Worm (Caenorhabditis elegans) whole organism, L3 larva: Measurements from ENCODE around the gene C09F5.1.
A peak's percentile ranks its signal among the peaks of the same experiment; 100 is the strongest.

Experiments used
- R02D3.7 ChIP-seq: fragments of 150-350 bp; optimal IDR thresholded peaks from 2 replicates; lab custom pipeline; 2014; ENCODE audit warnings: missing biosample characterization, missing genetic modification characterization
- ZK546.5 ChIP-seq: sonication (generic microtip); optimal IDR thresholded peaks from 2 replicates; lab custom pipeline; 2017; ENCODE audit warnings: missing biosample characterization, missing genetic modification characterization
- ama-1 ChIP-seq: fragments of 150-350 bp; optimal IDR thresholded peaks from 2 replicates; lab custom pipeline; 2018
- ceh-28 ChIP-seq: fragments of 150-350 bp; optimal IDR thresholded peaks from 2 replicates; lab custom pipeline; 2014; ENCODE audit warnings: missing biosample characterization, missing genetic modification reagents, missing genetic modification characterization
- ceh-82 ChIP-seq: fragments of 150-350 bp; optimal IDR thresholded peaks from 2 replicates; lab custom pipeline; 2014; ENCODE audit warnings: missing biosample characterization, missing genetic modification characterization
- ceh-9 ChIP-seq: sonication (generic microtip); optimal IDR thresholded peaks from 2 replicates; lab custom pipeline; 2018; ENCODE audit warnings: missing biosample characterization, missing genetic modification characterization
- egl-27 ChIP-seq: sonication (generic microtip); optimal IDR thresholded peaks from 4 replicates; lab custom pipeline; 2017; ENCODE audit warnings: missing biosample characterization, missing genetic modification reagents, missing genetic modification characterization
- egl-5 ChIP-seq: fragments of 150-350 bp; optimal IDR thresholded peaks from 2 replicates; lab custom pipeline; 2017; ENCODE audit warnings: missing biosample characterization, missing genetic modification reagents, missing genetic modification characterization, inconsistent platforms
- elt-1 ChIP-seq: fragments of 150-350 bp; optimal IDR thresholded peaks from 2 replicates; lab custom pipeline; 2014; ENCODE audit warnings: missing biosample characterization, missing genetic modification characterization
- elt-2 ChIP-seq: sonication (generic microtip); optimal IDR thresholded peaks from 2 replicates; lab custom pipeline; 2016; ENCODE audit warnings: missing genetic modification reagents, mild to moderate bottlenecking, missing genetic modification characterization, missing compliant biosample characterization
- elt-3 ChIP-seq, 3 experiments: fragments of 150-350 bp in 1 of 3; sonication (generic microtip) in 2 of 3; optimal IDR thresholded peaks; 2 replicates in 2 of 3; 4 replicates in 1 of 3; lab custom pipeline; 2014 to 2017; ENCODE audit warnings: missing biosample characterization in 3 of 3, missing genetic modification characterization in 3 of 3
- fkh-10 ChIP-seq: sonication (generic microtip); optimal IDR thresholded peaks from 2 replicates; lab custom pipeline; 2017; ENCODE audit warnings: missing biosample characterization, missing genetic modification reagents, missing genetic modification characterization
- fos-1 ChIP-seq: fragments of 150-350 bp; optimal IDR thresholded peaks from 2 replicates; lab custom pipeline; 2014; ENCODE audit warnings: missing biosample characterization, missing genetic modification characterization
- hmg-11 ChIP-seq: sonication (generic microtip); optimal IDR thresholded peaks from 2 replicates; lab custom pipeline; 2016; ENCODE audit warnings: missing genetic modification characterization, missing compliant biosample characterization
- jun-1 ChIP-seq: fragments of 150-350 bp; optimal IDR thresholded peaks from 2 replicates; lab custom pipeline; 2014; ENCODE audit warnings: missing biosample characterization, missing genetic modification reagents, missing genetic modification characterization
- lin-39 ChIP-seq: fragments of 150-350 bp; optimal IDR thresholded peaks from 2 replicates; lab custom pipeline; 2018; ENCODE audit warnings: missing biosample characterization, missing genetic modification reagents, missing genetic modification characterization
- lsy-12 ChIP-seq: sonication (generic microtip); optimal IDR thresholded peaks from 2 replicates; lab custom pipeline; 2016; ENCODE audit warnings: mild to moderate bottlenecking, missing genetic modification characterization, missing compliant biosample characterization
- mdl-1 ChIP-seq: fragments of 150-350 bp; optimal IDR thresholded peaks from 2 replicates; lab custom pipeline; 2014; ENCODE audit warnings: missing biosample characterization, missing genetic modification characterization
- nfya-1 ChIP-seq: sonication (generic microtip); optimal IDR thresholded peaks from 2 replicates; lab custom pipeline; 2017; ENCODE audit warnings: missing genetic modification characterization, mild to moderate bottlenecking, missing compliant biosample characterization, antibody characterized with exemption, moderate library complexity; ENCODE audit not compliant: insufficient read depth
- nhr-23 ChIP-seq: fragments of 150-350 bp; optimal IDR thresholded peaks from 2 replicates; lab custom pipeline; 2014; ENCODE audit warnings: missing biosample characterization, missing genetic modification reagents, missing genetic modification characterization
- nhr-25 ChIP-seq: sonication (generic microtip); optimal IDR thresholded peaks from 2 replicates; lab custom pipeline; 2017; ENCODE audit warnings: missing biosample characterization, missing genetic modification characterization
- nhr-77 ChIP-seq: fragments of 150-350 bp; optimal IDR thresholded peaks from 2 replicates; lab custom pipeline; 2014; ENCODE audit warnings: missing biosample characterization, missing genetic modification characterization
- pha-4 ChIP-seq: fragments of 150-350 bp; optimal IDR thresholded peaks from 2 replicates; lab custom pipeline; 2014; ENCODE audit warnings: missing biosample characterization, missing genetic modification reagents, missing genetic modification characterization
- pqm-1 ChIP-seq: fragments of 150-350 bp; optimal IDR thresholded peaks from 2 replicates; lab custom pipeline; 2017; ENCODE audit warnings: missing biosample characterization, missing genetic modification characterization, inconsistent platforms
- sea-2 ChIP-seq: fragments of 150-350 bp; sonication (generic microtip); optimal IDR thresholded peaks from 4 replicates; lab custom pipeline; 2014; ENCODE audit warnings: missing biosample characterization, missing genetic modification reagents, missing genetic modification characterization
- snpc-4 ChIP-seq: fragments of 150-350 bp; optimal IDR thresholded peaks from 2 replicates; lab custom pipeline; 2014; ENCODE audit warnings: missing biosample characterization, missing genetic modification characterization
- tbx-2 ChIP-seq: sonication (generic microtip); optimal IDR thresholded peaks from 2 replicates; lab custom pipeline; 2016; ENCODE audit warnings: mild to moderate bottlenecking, missing genetic modification characterization, missing compliant biosample characterization
- unc-39 ChIP-seq: sonication (generic microtip); optimal IDR thresholded peaks from 4 replicates; lab custom pipeline; 2017; ENCODE audit warnings: missing biosample characterization, missing genetic modification characterization
- unc-62 ChIP-seq: fragments of 150-350 bp; sonication (generic microtip); optimal IDR thresholded peaks from 4 replicates; lab custom pipeline; 2014; ENCODE audit warnings: missing biosample characterization, missing genetic modification reagents, missing genetic modification characterization
- ztf-11 ChIP-seq: fragments of 150-350 bp; optimal IDR thresholded peaks from 2 replicates; lab custom pipeline; 2014; ENCODE audit warnings: missing biosample characterization, missing genetic modification characterization
- ztf-4 ChIP-seq: fragments of 150-350 bp; optimal IDR thresholded peaks from 2 replicates; lab custom pipeline; 2014; ENCODE audit warnings: missing biosample characterization, missing genetic modification characterization

C09F5.1 gene

ce11 chrIII:650539-650938 lies 8.0 kb upstream of the C09F5.1 start:
- TF ChIP-seq ZK546.5 (tag; lab: Kevin White, UChicago), result no peak
- no peak for TF ChIP-seq elt-2
- TF ChIP-seq elt-1, result no peak
- TF ChIP-seq ama-1 (lab: Kevin White, UChicago), result no peak
- TF ChIP-seq nhr-25 (tag; lab: Kevin White, UChicago), result peak; percentile 57
- no peak for TF ChIP-seq ztf-11 (tag; lab: Kevin White, UChicago)
- TF ChIP-seq, all 47 proteins: peak for 1

DNA sequence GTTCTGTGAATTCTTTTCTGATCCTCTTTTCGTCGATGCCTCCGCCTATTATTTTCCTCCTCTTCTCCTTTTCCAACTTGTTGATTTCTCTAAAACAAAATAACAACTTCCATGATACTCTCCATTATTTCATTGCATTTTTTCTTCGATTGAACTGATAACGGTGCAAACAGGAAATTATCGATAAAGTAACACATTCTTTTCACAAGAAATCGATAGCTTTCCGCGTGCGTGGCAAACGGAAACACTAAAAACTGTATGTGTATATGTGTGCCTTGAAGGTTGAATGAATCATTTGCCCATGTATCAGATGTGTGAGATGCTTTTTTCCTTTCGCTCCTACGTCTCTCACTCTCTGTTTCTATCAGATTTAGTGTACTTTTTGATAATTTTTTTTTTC lies 6.9 kb upstream of the C09F5.1 start:
- TF ChIP-seq ceh-82 (tag; lab: Kevin White, UChicago) (no peak), jun-1 (tag; lab: Kevin White, UChicago) (peak; percentile 54), egl-5 (no peak), fos-1 (tag; lab: Kevin White, UChicago) (no peak), fkh-10 (GFP tag; lab: Kevin White, UChicago) (no peak), tbx-2 (tag; lab: Kevin White, UChicago) (no peak), nhr-77 (no peak), R02D3.7 (tag; lab: Kevin White, UChicago) (no peak), ama-1 (lab: Kevin White, UChicago) (no peak), ceh-28 (tag; lab: Kevin White, UChicago) (peak; percentile 52), nfya-1 (no peak), ztf-11 (tag; lab: Kevin White, UChicago) (no peak), lin-39 (tag; lab: Kevin White, UChicago) (no peak), snpc-4 (no peak), elt-2 (peak; percentile 71), pqm-1 (peak; percentile 76), hmg-11 (no peak), sea-2 (GFP tag; lab: Kevin White, UChicago) (no peak), ceh-9 (no peak), egl-27 (tag; lab: Kevin White, UChicago) (no peak), nhr-25 (tag; lab: Kevin White, UChicago) (peak; percentile 48)

DNA sequence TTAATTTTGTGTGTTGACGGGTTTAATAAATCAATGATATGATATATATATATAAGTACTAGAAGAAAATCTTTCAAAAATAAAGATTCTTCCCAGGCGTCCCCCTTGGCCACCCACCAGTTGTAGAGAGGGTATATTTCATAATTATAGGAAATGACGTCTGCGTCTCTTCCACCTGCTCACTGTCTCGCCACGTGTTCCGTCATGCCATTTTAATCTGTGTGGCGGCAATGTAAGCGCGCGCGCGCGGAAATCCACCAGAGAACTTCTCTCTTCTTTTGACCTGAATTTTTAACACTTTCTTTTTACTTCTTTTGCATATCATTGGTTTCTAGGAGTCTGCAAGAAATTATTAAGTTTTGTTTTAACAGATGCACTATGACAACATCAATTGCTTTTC lies 4.1 kb upstream of the C09F5.1 start:
- TF ChIP-seq hmg-11 (no peak), jun-1 (tag; lab: Kevin White, UChicago) (no peak), pha-4 (tag; lab: Kevin White, UChicago) (no peak), elt-2 (no peak), lsy-12 (tag; lab: Kevin White, UChicago) (no peak), elt-3 (tag; optimal IDR thresholded peaks at IDR 0.05; lab: Kevin White, UChicago) (no peak), ztf-4 (tag; lab: Kevin White, UChicago) (no peak), nhr-23 (tag; lab: Kevin White, UChicago) (peak; percentile 52), ceh-28 (tag; lab: Kevin White, UChicago) (no peak)

DNA sequence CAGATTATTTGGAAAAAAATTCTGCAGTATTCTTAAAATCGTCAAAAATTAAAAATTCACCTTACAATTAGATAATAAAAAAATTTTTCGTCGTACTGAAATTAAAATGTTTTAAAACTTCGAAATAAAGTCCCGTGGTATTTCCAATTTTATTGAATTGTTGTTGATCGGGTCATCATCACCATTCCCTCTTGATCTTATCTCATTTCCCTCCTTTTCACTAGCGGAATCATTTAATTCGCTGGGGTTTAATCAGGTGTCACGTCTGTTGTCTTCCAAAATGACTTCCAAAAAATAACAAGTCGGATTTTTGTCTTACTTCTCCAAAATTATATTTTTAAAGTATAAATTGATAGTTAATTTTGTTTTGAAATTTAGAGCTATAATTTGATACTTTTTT lies 1.8 kb upstream of the C09F5.1 start:
- no peak for TF ChIP-seq mdl-1 (tag; lab: Kevin White, UChicago)
- peak; percentile 56 for TF ChIP-seq elt-1

DNA sequence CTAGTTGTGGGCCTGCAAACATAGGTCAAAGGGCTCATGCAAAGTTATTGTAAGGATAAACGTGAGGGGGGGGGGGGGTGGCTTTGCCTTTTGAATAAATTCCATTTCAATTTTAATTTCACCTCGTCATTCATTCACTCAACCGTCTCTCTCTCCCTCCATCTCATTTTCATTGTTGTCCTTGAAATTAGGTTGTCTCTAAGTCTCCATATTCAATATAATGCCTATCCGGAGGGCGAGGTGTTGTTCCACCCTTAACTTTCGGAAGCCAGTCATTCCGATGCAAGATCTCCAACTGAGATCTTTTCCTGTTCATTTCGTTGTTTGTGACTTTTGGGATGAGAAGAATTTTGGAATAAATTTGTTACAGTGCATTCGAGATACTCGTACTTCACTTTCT lies 1.3 kb upstream of the C09F5.1 start:
- TF ChIP-seq ama-1 (lab: Kevin White, UChicago) (no peak), ztf-4 (tag; lab: Kevin White, UChicago) (no peak), unc-62 (GFP tag; lab: Kevin White, UChicago) (no peak), nhr-25 (tag; lab: Kevin White, UChicago) (peak; percentile 57)

DNA sequence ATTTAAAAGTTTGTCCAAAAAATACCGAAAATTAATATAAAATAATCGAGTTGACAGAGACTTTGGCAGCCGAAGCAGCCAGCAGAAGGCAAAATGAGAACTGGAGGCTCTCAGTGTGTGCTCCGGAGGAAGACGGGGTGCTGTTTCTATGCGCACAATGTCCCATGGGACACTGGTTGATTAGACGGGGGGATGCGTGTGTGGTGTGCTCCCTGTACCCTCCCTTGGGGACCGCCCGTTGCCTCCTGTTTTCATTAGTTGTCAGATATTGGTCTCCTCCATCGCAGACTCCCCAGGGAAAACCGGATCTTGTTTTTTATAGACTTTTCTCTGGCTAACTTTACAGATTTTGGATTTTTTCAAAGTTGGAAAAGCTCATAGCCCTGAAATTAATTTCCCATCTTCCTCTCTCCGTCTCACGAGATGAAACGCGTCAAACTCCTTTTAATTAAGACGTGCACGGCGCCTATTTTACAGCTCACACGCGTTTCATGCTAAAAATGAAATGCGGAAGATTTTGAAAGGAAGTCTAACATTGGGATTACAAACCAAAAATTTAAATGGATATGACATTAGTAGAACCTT lies 6.8 kb downstream of the C09F5.1 start, which contains the start of gene C09F5.3:
TSS of gene C09F5.3 (minus strand) at position 94 of the 585 bp plus-strand sequence.
- TF ChIP-seq lsy-12 (tag; lab: Kevin White, UChicago) (no peak), unc-39 (tag; lab: Kevin White, UChicago) (no peak), pqm-1 (no peak), hmg-11 (no peak), ceh-9 (no peak)
